Worm (Caenorhabditis elegans): ENCODE data around the gene T05E12.3.

- TF ChIP-seq akir-1 (GFP tag; optimal IDR thresholded peaks at IDR 0.05), result no peak
- TF ChIP-seq T07F8.4 (tag; optimal IDR thresholded peaks at IDR 0.05), result no peak
- no peak for TF ChIP-seq ztf-22 (GFP tag; optimal IDR thresholded peaks at IDR 0.05)
- no peak for TF ChIP-seq unc-62 (GFP tag; optimal IDR thresholded peaks at IDR 0.05)
- TF ChIP-seq lin-54 (GFP tag; optimal IDR thresholded peaks at IDR 0.05), result no peak
- no peak for TF ChIP-seq ccch-3 (GFP tag; optimal IDR thresholded peaks at IDR 0.05)
- no peak for TF ChIP-seq dpff-1 (tag; optimal IDR thresholded peaks at IDR 0.05)
- TF ChIP-seq nhr-90 (tag; optimal IDR thresholded peaks at IDR 0.05), result no peak
- no peak for TF ChIP-seq ZK185.1 (tag; optimal IDR thresholded peaks at IDR 0.05; ENCODE audit: poor library complexity, severe bottlenecking)
- TF ChIP-seq nfya-1 (tag; optimal IDR thresholded peaks at IDR 0.05; ENCODE audit: borderline replicate concordance, insufficient read depth), result no peak
- TF ChIP-seq lin-40 (tag; optimal IDR thresholded peaks at IDR 0.05), result no peak
These were observed 8.9 kb downstream of the T05E12.3 start, which contains the start of gene T05E12.8 for ce11 chrV:17068839-17069238.
